Worm (Caenorhabditis elegans) whole organism, L4/young adult: ENCODE results near the gene C46C2.2.

Experiments used
- W03F9.2 ChIP-seq: fragments of 150-350 bp; optimal IDR thresholded peaks from 2 replicates; lab custom pipeline; 2014; ENCODE audit warnings: missing biosample characterization, missing genetic modification characterization
- him-1 ChIP-seq: sonication (generic microtip); optimal IDR thresholded peaks from 2 replicates; lab custom pipeline; 2016; ENCODE audit warnings: missing genotype, missing genetic modification reagents, missing genetic modification characterization, missing compliant biosample characterization

ce11 chrIV:9210841-9211240, 6.7 kb upstream of the C46C2.2 start:
- TF ChIP-seq him-1 (tag; lab: Kevin White, UChicago) (no peak), W03F9.2 (tag; lab: Kevin White, UChicago) (no peak)
